Worm (Caenorhabditis elegans): ENCODE results near the gene W01D2.6.

- TF ChIP-seq ztf-11 (tag; optimal IDR thresholded peaks at IDR 0.05) = no peak
- no peak for TF ChIP-seq snpc-4 (tag; optimal IDR thresholded peaks at IDR 0.05)
- no peak for TF ChIP-seq drap-1 (GFP tag; optimal IDR thresholded peaks at IDR 0.05)
- TF ChIP-seq pha-4 (tag; optimal IDR thresholded peaks at IDR 0.05) = no peak
- TF ChIP-seq nhr-237 (tag; optimal IDR thresholded peaks at IDR 0.05) = no peak
- TF ChIP-seq unc-62 (GFP tag; optimal IDR thresholded peaks at IDR 0.05) = no peak
These were observed 11.7 kb downstream of the W01D2.6 start for ce11 chrII:14820460-14820859.
